Fruit fly (Drosophila melanogaster): ENCODE results near the gene CG4617.

CG4617 gene

DNA sequence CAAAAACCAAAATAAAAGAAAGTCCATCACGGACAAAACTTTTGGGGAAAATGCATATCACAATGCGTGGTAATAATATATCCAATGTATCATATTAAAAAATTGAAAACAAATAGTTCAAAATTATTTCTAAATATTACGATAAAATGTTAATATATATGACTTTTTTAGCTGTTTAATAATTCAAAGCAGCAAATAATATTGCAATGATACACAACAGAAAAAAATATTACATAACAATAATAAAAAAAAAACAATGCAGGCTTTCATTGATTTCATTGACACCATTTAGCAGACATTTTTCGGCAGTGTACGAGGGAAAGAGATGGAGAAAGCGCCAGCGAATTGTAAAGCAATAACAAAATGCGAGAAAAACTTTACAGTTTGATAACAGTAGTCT is 9.4 kb downstream of the CG4617 start (continued):
- TF ChIP-seq croc (GFP tag; conservative IDR thresholded peaks at IDR 0.05) (no peak), HHEX (GFP tag; optimal IDR thresholded peaks at IDR 0.05) (peak; percentile 1), rib (GFP tag; IDR thresholded peaks at IDR 0.05) (no peak), chif (GFP tag; optimal IDR thresholded peaks at IDR 0.05) (no peak), Lpt (GFP tag; optimal IDR thresholded peaks at IDR 0.05) (no peak), CG17328 (GFP tag; IDR thresholded peaks at IDR 0.05) (no peak), unpg (GFP tag; optimal IDR thresholded peaks at IDR 0.05) (peak; percentile 46), CG8388 (GFP tag; optimal IDR thresholded peaks at IDR 0.05) (peak; percentile 66)

DNA sequence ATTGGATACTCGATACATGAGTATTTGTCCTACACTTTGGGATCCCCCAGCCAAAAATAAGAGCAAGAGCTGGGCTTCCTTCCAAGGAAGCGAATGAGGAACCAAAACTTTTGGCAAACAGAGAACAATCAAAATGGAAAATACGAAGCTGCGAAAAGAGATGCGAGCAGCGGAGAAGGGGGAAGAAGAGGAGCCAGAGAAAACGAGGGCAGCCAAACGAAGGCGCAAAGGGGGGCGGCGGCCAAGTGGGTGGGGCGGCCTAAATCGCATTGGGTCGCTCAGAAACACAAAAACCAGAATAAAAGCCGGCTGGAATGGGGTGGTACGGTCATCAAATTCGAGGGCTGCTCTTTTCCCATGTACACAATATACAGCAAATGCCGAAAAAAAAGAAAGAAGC is 10.1 kb downstream of the CG4617 start:
- no peak for TF ChIP-seq CG31224 (GFP tag; IDR thresholded peaks at IDR 0.05)
- no peak for TF ChIP-seq cad (GFP tag; optimal IDR thresholded peaks at IDR 0.05)
- TF ChIP-seq sc (optimal IDR thresholded peaks at IDR 0.05) = no peak
- no peak for TF ChIP-seq sc (GFP tag; optimal IDR thresholded peaks at IDR 0.05)
- TF ChIP-seq crol (GFP tag; IDR thresholded peaks at IDR 0.05) = peak; percentile 86
- no peak for TF ChIP-seq Ravus (GFP tag; IDR thresholded peaks at IDR 0.05)
- no peak for TF ChIP-seq Oli (tag; optimal IDR thresholded peaks at IDR 0.05)
- TF ChIP-seq abd-A (tag; optimal IDR thresholded peaks at IDR 0.05) = peak; percentile 40
- no peak for TF ChIP-seq CG31441 (GFP tag; IDR thresholded peaks at IDR 0.05)
- no peak for TF ChIP-seq vvl (GFP tag; IDR thresholded peaks at IDR 0.05)
- 0 out of 2 replicates have a peak, but pooled peaks have one; percentile 30 for TF ChIP-seq Bgb (GFP tag; IDR thresholded peaks at IDR 0.05; ENCODE audit: partially characterized antibody)
- TF ChIP-seq ssp (GFP tag; IDR thresholded peaks at IDR 0.05) = no peak
- 0 out of 2 replicates have a peak, but pooled peaks have one; percentile 30 for TF ChIP-seq CG9932 (GFP tag; IDR thresholded peaks at IDR 0.05)
- TF ChIP-seq pros (GFP tag; optimal IDR thresholded peaks at IDR 0.05) = peak; percentile 41
- TF ChIP-seq odd (GFP tag; optimal IDR thresholded peaks at IDR 0.05) = no peak
- no peak for TF ChIP-seq dmrt11E (tag; optimal IDR thresholded peaks at IDR 0.05)
- no peak for TF ChIP-seq CG6654 (GFP tag; optimal IDR thresholded peaks at IDR 0.05)
- TF ChIP-seq Deaf1 (tag; optimal IDR thresholded peaks at IDR 0.05) = peak; percentile 59
- no peak for TF ChIP-seq sna (GFP tag; IDR thresholded peaks at IDR 0.05; ENCODE audit: partially characterized antibody)
- peak; percentile 29 for TF ChIP-seq kni (GFP tag; optimal IDR thresholded peaks at IDR 0.05)
- TF ChIP-seq CG13894 (tag; optimal IDR thresholded peaks at IDR 0.05) = peak; percentile 28
- peak; percentile 78 for TF ChIP-seq CG10431 (GFP tag; optimal IDR thresholded peaks at IDR 0.05)
- no peak for TF ChIP-seq jumu (GFP tag; optimal IDR thresholded peaks at IDR 0.05)
- peak; percentile 4 for TF ChIP-seq psq (GFP tag; optimal IDR thresholded peaks at IDR 0.05)

dm6 chrX:7091909-7092308 is 12.4 kb downstream of the CG4617 start:
- TF ChIP-seq gro (GFP tag; optimal IDR thresholded peaks at IDR 0.05) (no peak), sens-2 (GFP tag; IDR thresholded peaks at IDR 0.05) (no peak), CG3838 (GFP tag; optimal IDR thresholded peaks at IDR 0.05) (no peak), NC2α (GFP tag; optimal IDR thresholded peaks at IDR 0.05) (no peak), sob (GFP tag; IDR thresholded peaks at IDR 0.05) (no peak), ftz-f1 (GFP tag; optimal IDR thresholded peaks at IDR 0.05) (no peak), CG13894 (tag; optimal IDR thresholded peaks at IDR 0.05) (no peak), CG16863 (GFP tag; optimal IDR thresholded peaks at IDR 0.05) (no peak), CG1233 (GFP tag; optimal IDR thresholded peaks at IDR 0.05) (no peak), B-H2 (GFP tag; optimal IDR thresholded peaks at IDR 0.05) (no peak), CG30020 (tag; optimal IDR thresholded peaks at IDR 0.05) (no peak), tap (tag; optimal IDR thresholded peaks at IDR 0.05) (no peak), hb (GFP tag; IDR thresholded peaks at IDR 0.05; ENCODE audit: partially characterized antibody) (no peak), Dek (tag; optimal IDR thresholded peaks at IDR 0.05) (no peak), CG2202 (tag; optimal IDR thresholded peaks at IDR 0.05) (no peak), cad (GFP tag; optimal IDR thresholded peaks at IDR 0.05) (no peak), CG7839 (tag; optimal IDR thresholded peaks at IDR 0.05) (no peak), hbn (GFP tag; IDR thresholded peaks at IDR 0.05; ENCODE audit: partially characterized antibody) (no peak), CG3163 (GFP tag; optimal IDR thresholded peaks at IDR 0.05) (peak; percentile 53), CG15601 (tag; optimal IDR thresholded peaks at IDR 0.05) (peak; percentile 20), CG4360 (GFP tag; IDR thresholded peaks at IDR 0.05) (0 out of 2 replicates have a peak, but pooled peaks have one; percentile 5)

Data from whole organism, embryonic.